Worm (Caenorhabditis elegans) whole organism, L4 larva: ENCODE results near the gene C01G12.5.

Source experiments
- D1046.2 ChIP-seq: fragments of 200-800 bp; sonication (Bioruptor generic); IDR thresholded peaks from 2 replicates; pipeline ENCODE4 v1.3.6; 2022; ENCODE audit warnings: missing genetic modification characterization, missing compliant biosample characterization
- F44E2.7 ChIP-seq: fragments of 200-800 bp; sonication (Bioruptor generic); IDR thresholded peaks from 2 replicates; pipeline ENCODE4 v2.1.2; 2022; ENCODE audit warnings: missing genetic modification characterization, missing compliant biosample characterization
- R02D3.7 ChIP-seq: fragments of 150-350 bp; sonication (generic microtip); optimal IDR thresholded peaks from 3 replicates; lab custom pipeline; 2014; ENCODE audit warnings: missing biosample characterization, missing genetic modification characterization
- T20F7.1 ChIP-seq: fragments of 200-800 bp; sonication (Bioruptor generic); optimal IDR thresholded peaks from 2 replicates; lab custom pipeline; 2018; ENCODE audit warnings: mild to moderate bottlenecking, missing genetic modification characterization, missing compliant biosample characterization
- T26A8.4 ChIP-seq: fragments of 200-800 bp; sonication (Bioruptor generic); IDR thresholded peaks from 2 replicates; pipeline ENCODE4 v1.3.6; 2022; ENCODE audit warnings: missing genetic modification characterization, missing compliant biosample characterization
- Y105C5A.15 ChIP-seq: fragments of 200-800 bp; sonication (Bioruptor generic); IDR thresholded peaks from 2 replicates; pipeline ENCODE4 v1.3.6; 2022; ENCODE audit warnings: missing genetic modification characterization, missing compliant biosample characterization
- Y5F2A.4 ChIP-seq: fragments of 200-800 bp; sonication (Bioruptor generic); optimal IDR thresholded peaks from 2 replicates; lab custom pipeline; 2018; ENCODE audit warnings: mild to moderate bottlenecking, missing genetic modification characterization, missing compliant biosample characterization
- ZK546.5 ChIP-seq, 2 experiments: sonication (generic microtip); optimal IDR thresholded peaks; 2 replicates each; lab custom pipeline; 2017; ENCODE audit warnings: missing biosample characterization in 2 of 2, missing genetic modification characterization in 2 of 2
- aha-1 ChIP-seq: fragments of 150-350 bp; peaks from one replicate; lab custom pipeline; 2014; ENCODE audit warnings: missing biosample characterization, missing genetic modification characterization
- ama-1 ChIP-seq: fragments of 150-350 bp; optimal IDR thresholded peaks from 2 replicates; lab custom pipeline; 2014; ENCODE audit warnings: inconsistent platforms, mixed read lengths
- arid-1 ChIP-seq: fragments of 200-800 bp; sonication (Bioruptor generic); conservative IDR thresholded peaks from 2 replicates; pipeline ENCODE4 v1.3.6; 2022; ENCODE audit warnings: missing genetic modification reagents, missing genetic modification characterization, missing compliant biosample characterization
- attf-4 ChIP-seq: sonication (generic microtip); optimal IDR thresholded peaks from 3 replicates; lab custom pipeline; 2017; ENCODE audit warnings: missing biosample characterization, missing genetic modification characterization
- ceh-20 ChIP-seq: fragments of 200-800 bp; sonication (Bioruptor generic); IDR thresholded peaks from 2 replicates; pipeline ENCODE4 v1.3.6; 2022; ENCODE audit warnings: missing genetic modification reagents, missing genetic modification characterization, missing compliant biosample characterization
- ceh-32 ChIP-seq: sonication (generic microtip); optimal IDR thresholded peaks from 2 replicates; lab custom pipeline; 2016; ENCODE audit warnings: mild to moderate bottlenecking, missing genetic modification characterization, missing compliant biosample characterization; ENCODE audit not compliant: poor library complexity
- ceh-44 ChIP-seq: fragments of 200-800 bp; sonication (Bioruptor generic); IDR thresholded peaks from 2 replicates; pipeline ENCODE4 v1.3.6; 2022; ENCODE audit warnings: missing genetic modification reagents, missing genetic modification characterization, missing compliant biosample characterization
- daf-16 ChIP-seq, 3 experiments: sonication (generic microtip); optimal IDR thresholded peaks; 2 replicates each; lab custom pipeline; 2016 to 2017; ENCODE audit warnings: missing genetic modification characterization in 3 of 3, missing genetic modification reagents in 3 of 3, mild to moderate bottlenecking in 2 of 3, missing compliant biosample characterization in 2 of 3, missing biosample characterization in 1 of 3, moderate library complexity in 1 of 3
- dmd-9 ChIP-seq: fragments of 200-800 bp; sonication (Bioruptor generic); IDR thresholded peaks from 2 replicates; pipeline ENCODE4 v1.3.6; 2022; ENCODE audit warnings: missing genetic modification reagents, missing genetic modification characterization, missing compliant biosample characterization
- dpl-1 ChIP-seq: fragments of 150-350 bp; optimal IDR thresholded peaks from 2 replicates; lab custom pipeline; 2014; ENCODE audit warnings: missing biosample characterization, missing genetic modification reagents, missing genetic modification characterization
- dve-1 ChIP-seq: sonication (generic microtip); optimal IDR thresholded peaks from 2 replicates; lab custom pipeline; 2017; ENCODE audit warnings: antibody characterized with exemption, mild to moderate bottlenecking, missing genetic modification characterization, missing compliant biosample characterization; ENCODE audit not compliant: insufficient read depth
- fkh-10 ChIP-seq: fragments of 150-350 bp; optimal IDR thresholded peaks from 2 replicates; lab custom pipeline; 2014; ENCODE audit warnings: missing biosample characterization, missing genetic modification reagents, missing genetic modification characterization
- hlh-30 ChIP-seq: sonication (generic microtip); optimal IDR thresholded peaks from 2 replicates; lab custom pipeline; 2017; ENCODE audit warnings: antibody characterized with exemption, mild to moderate bottlenecking, missing genetic modification characterization, missing compliant biosample characterization; ENCODE audit not compliant: insufficient read depth
- hmg-1.1 ChIP-seq: fragments of 200-800 bp; sonication (Bioruptor generic); IDR thresholded peaks from 2 replicates; pipeline ENCODE4 v1.3.6; 2022; ENCODE audit warnings: missing genetic modification reagents, missing genetic modification characterization, missing compliant biosample characterization
- lin-1 ChIP-seq: fragments of 200-800 bp; sonication (Bioruptor generic); IDR thresholded peaks from 2 replicates; pipeline ENCODE4 v1.3.6; 2022; ENCODE audit warnings: missing genetic modification reagents, missing genetic modification characterization, missing compliant biosample characterization
- lin-13 ChIP-seq: fragments of 150-350 bp; optimal IDR thresholded peaks from 2 replicates; lab custom pipeline; 2014; ENCODE audit warnings: missing biosample characterization, missing genetic modification reagents, missing genetic modification characterization
- lin-15B ChIP-seq: fragments of 150-350 bp; sonication (generic microtip); optimal IDR thresholded peaks from 3 replicates; lab custom pipeline; 2014; ENCODE audit warnings: missing biosample characterization, missing genetic modification characterization
- lin-29 ChIP-seq: fragments of 200-800 bp; sonication (Bioruptor generic); IDR thresholded peaks from 2 replicates; pipeline ENCODE4 v1.3.6; 2022; ENCODE audit warnings: missing genetic modification reagents, missing genetic modification characterization, missing compliant biosample characterization
- lsy-2 ChIP-seq, 2 experiments: fragments of 150-350 bp in 1 of 2; sonication (generic microtip) in 1 of 2; optimal IDR thresholded peaks; 2 replicates each; lab custom pipeline; 2014 to 2017; ENCODE audit warnings: missing biosample characterization in 2 of 2, missing genetic modification characterization in 2 of 2
- mdl-1 ChIP-seq, 2 experiments: fragments of 150-350 bp in 1 of 2; sonication (generic microtip) in 1 of 2; optimal IDR thresholded peaks; 2 replicates each; lab custom pipeline; 2014 to 2017; ENCODE audit warnings: missing biosample characterization in 2 of 2, missing genetic modification characterization in 2 of 2
- mep-1 ChIP-seq: fragments of 150-350 bp; sonication (generic microtip); optimal IDR thresholded peaks from 3 replicates; lab custom pipeline; 2014; ENCODE audit warnings: missing biosample characterization, missing genetic modification characterization
- mxl-2 ChIP-seq: fragments of 200-800 bp; sonication (Bioruptor generic); conservative IDR thresholded peaks from 2 replicates; pipeline ENCODE4 v1.3.6; 2022; ENCODE audit warnings: missing genetic modification reagents, missing genetic modification characterization, missing compliant biosample characterization
- mxl-3 ChIP-seq: fragments of 200-800 bp; sonication (Bioruptor generic); optimal IDR thresholded peaks from 2 replicates; lab custom pipeline; 2018; ENCODE audit warnings: mild to moderate bottlenecking, missing genetic modification characterization, missing compliant biosample characterization
- nhr-10 ChIP-seq: fragments of 150-350 bp; optimal IDR thresholded peaks from 2 replicates; lab custom pipeline; 2014; ENCODE audit warnings: missing biosample characterization, missing genetic modification characterization
- nhr-102 ChIP-seq: sonication (generic microtip); optimal IDR thresholded peaks from 2 replicates; lab custom pipeline; 2016; ENCODE audit warnings: mild to moderate bottlenecking, missing genetic modification characterization, moderate library complexity, missing compliant biosample characterization
- nhr-25 ChIP-seq: sonication (generic microtip); optimal IDR thresholded peaks from 2 replicates; lab custom pipeline; 2017; ENCODE audit warnings: missing genetic modification characterization, mild to moderate bottlenecking, missing compliant biosample characterization, antibody characterized with exemption, moderate library complexity, borderline replicate concordance; ENCODE audit not compliant: insufficient read depth
- nhr-41 ChIP-seq: fragments of 200-800 bp; sonication (Bioruptor generic); IDR thresholded peaks from 2 replicates; pipeline ENCODE4 v1.3.6; 2022; ENCODE audit warnings: missing genetic modification reagents, missing genetic modification characterization, missing compliant biosample characterization
- nhr-42 ChIP-seq: fragments of 200-800 bp; sonication (Bioruptor generic); IDR thresholded peaks from 2 replicates; pipeline ENCODE4 v1.3.6; 2022; ENCODE audit warnings: missing genetic modification characterization, missing compliant biosample characterization
- nhr-6 ChIP-seq: fragments of 150-350 bp; optimal IDR thresholded peaks from 2 replicates; lab custom pipeline; 2014; ENCODE audit warnings: missing biosample characterization, missing genetic modification characterization
- nhr-76 ChIP-seq: fragments of 150-350 bp; optimal IDR thresholded peaks from 2 replicates; lab custom pipeline; 2014; ENCODE audit warnings: missing biosample characterization, missing genetic modification characterization
- nhr-77 ChIP-seq: fragments of 150-350 bp; optimal IDR thresholded peaks from 2 replicates; lab custom pipeline; 2014; ENCODE audit warnings: missing biosample characterization, missing genetic modification characterization
- php-3 ChIP-seq: fragments of 200-800 bp; sonication (Bioruptor generic); IDR thresholded peaks from 2 replicates; pipeline ENCODE4 v1.3.6; 2022; ENCODE audit warnings: missing genetic modification reagents, missing genetic modification characterization, missing compliant biosample characterization
- rbr-2 ChIP-seq: sonication (generic microtip); optimal IDR thresholded peaks from 2 replicates; lab custom pipeline; 2016; ENCODE audit warnings: missing genotype, missing genetic modification characterization, missing compliant biosample characterization
- sdz-12 ChIP-seq: fragments of 200-800 bp; sonication (Bioruptor generic); optimal IDR thresholded peaks from 2 replicates; lab custom pipeline; 2018; ENCODE audit warnings: mild to moderate bottlenecking, missing genetic modification characterization, missing compliant biosample characterization
- set-16 ChIP-seq: fragments of 200-800 bp; sonication (Bioruptor generic); IDR thresholded peaks from 2 replicates; pipeline ENCODE4 v1.3.6; 2022; ENCODE audit warnings: missing genetic modification reagents, missing genetic modification characterization, missing compliant biosample characterization
- snpc-1.2 ChIP-seq: fragments of 200-800 bp; sonication (Bioruptor generic); IDR thresholded peaks from 2 replicates; pipeline ENCODE4 v1.3.6; 2022; ENCODE audit warnings: missing genetic modification reagents, missing genetic modification characterization, missing compliant biosample characterization
- unc-130 ChIP-seq: sonication (generic microtip); optimal IDR thresholded peaks from 2 replicates; lab custom pipeline; 2016; ENCODE audit warnings: missing genetic modification reagents, missing genetic modification characterization, missing compliant biosample characterization
- unc-39 ChIP-seq: sonication (generic microtip); optimal IDR thresholded peaks from 2 replicates; lab custom pipeline; 2017; ENCODE audit warnings: missing biosample characterization, missing genetic modification characterization
- unc-62 ChIP-seq, 3 experiments: fragments of 150-350 bp in 1 of 3; sonication (generic microtip); optimal IDR thresholded peaks in 2 of 3; peaks in 1 of 3; 1 replicate in 1 of 3; 2 replicates in 2 of 3; lab custom pipeline; 2014 to 2017; ENCODE audit warnings: missing biosample characterization in 3 of 3, missing genetic modification characterization in 3 of 3, missing genetic modification reagents in 3 of 3, missing genotype in 1 of 3
- zag-1 ChIP-seq: fragments of 150-350 bp; optimal IDR thresholded peaks from 2 replicates; lab custom pipeline; 2014; ENCODE audit warnings: missing biosample characterization, missing genetic modification characterization
- zfp-2 ChIP-seq: sonication (generic microtip); optimal IDR thresholded peaks from 2 replicates; lab custom pipeline; 2016; ENCODE audit warnings: mild to moderate bottlenecking, missing genetic modification characterization, missing compliant biosample characterization
- zfp-3 ChIP-seq: fragments of 200-800 bp; sonication (Bioruptor generic); conservative IDR thresholded peaks from 2 replicates; pipeline ENCODE4 v1.3.6; 2022; ENCODE audit warnings: missing genetic modification reagents, missing genetic modification characterization, missing compliant biosample characterization
- zip-11 ChIP-seq: fragments of 200-800 bp; sonication (Bioruptor generic); IDR thresholded peaks from 2 replicates; pipeline ENCODE4 v1.3.6; 2022; ENCODE audit warnings: missing genetic modification characterization, missing compliant biosample characterization

C01G12.5 gene

DNA sequence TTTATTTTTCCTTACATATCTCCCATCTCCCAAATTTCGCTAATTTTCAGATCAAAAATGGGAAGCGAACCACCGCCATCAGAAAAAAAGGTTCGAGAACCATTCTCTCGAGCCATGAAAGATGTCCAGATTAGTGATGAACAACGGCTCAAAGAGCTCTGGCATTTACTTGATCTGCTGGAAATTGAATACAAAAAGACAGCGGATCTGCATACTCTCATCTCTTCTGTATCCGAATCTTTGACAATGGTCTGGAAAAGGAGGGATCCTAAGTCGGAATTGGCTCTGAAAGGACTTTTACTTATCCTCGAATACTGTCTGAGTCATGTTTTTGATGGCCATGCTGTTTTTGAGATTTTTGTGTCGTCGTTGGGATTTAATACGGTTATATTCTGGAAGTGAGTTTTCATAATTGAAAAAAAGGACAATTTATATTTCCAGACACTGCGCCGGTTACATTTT, 13.6 kb upstream of the C01G12.5 start, which contains the start of gene tps-2 (continued):
- TF ChIP-seq lin-1 (no peak), dmd-9 (GFP tag; lab: Robert Waterston, UW) (no peak), nhr-10 (tag; lab: Kevin White, UChicago) (no peak), rbr-2 (tag; lab: Kevin White, UChicago) (no peak), arid-1 (GFP tag; lab: Robert Waterston, UW) (peak; percentile 12; the same call in 1 of the 2 replicates), aha-1 (tag; lab: Kevin White, UChicago) (peak; percentile 96), nhr-102 (tag; lab: Kevin White, UChicago) (no peak), mxl-2 (GFP tag; lab: Robert Waterston, UW) (no peak), nhr-76 (no peak), D1046.2 (GFP tag; lab: Robert Waterston, UW) (no peak), mxl-3 (GFP tag; lab: Kevin White, UChicago) (no peak), attf-4 (no peak), lin-13 (no peak), dve-1 (no peak), T26A8.4 (no peak), nhr-25 (tag; lab: Kevin White, UChicago) (no peak), dpl-1 (GFP tag; lab: Kevin White, UChicago) (no peak), zfp-3 (GFP tag; lab: Robert Waterston, UW) (no peak; the same call in 1 of the 2 replicates), Y5F2A.4 (GFP tag; lab: Kevin White, UChicago) (no peak), ceh-44 (GFP tag; lab: Robert Waterston, UW) (no peak), ceh-32 (tag; lab: Kevin White, UChicago) (no peak), ZK546.5 (tag; optimal IDR thresholded peaks at IDR 0.05; lab: Kevin White, UChicago) (no peak), zag-1 (tag; lab: Kevin White, UChicago) (no peak), lsy-2 (tag; optimal IDR thresholded peaks at IDR 0.05; lab: Kevin White, UChicago) (peak in 1 of 2 experiments; percentile 18), sdz-12 (peak; percentile 28), nhr-77 (tag; lab: Kevin White, UChicago) (no peak), F44E2.7 (GFP tag; lab: Robert Waterston, UW) (no peak), hlh-30 (tag; lab: Kevin White, UChicago) (no peak), mdl-1 (tag; optimal IDR thresholded peaks at IDR 0.05; lab: Kevin White, UChicago) (no peak), nhr-6 (tag; lab: Kevin White, UChicago) (no peak), Y105C5A.15 (GFP tag; lab: Robert Waterston, UW) (0 out of 2 replicates have a peak, but pooled peaks have one; percentile 28), hmg-1.1 (GFP tag; lab: Robert Waterston, UW) (no peak), zip-11 (GFP tag; lab: Robert Waterston, UW) (no peak), T20F7.1 (GFP tag; lab: Kevin White, UChicago) (peak; percentile 0), set-16 (GFP tag; lab: Robert Waterston, UW) (no peak), ama-1 (lab: Kevin White, UChicago) (no peak), unc-62 (GFP tag; optimal IDR thresholded peaks at IDR 0.05 in 1 of 2; lab: Kevin White, UChicago) (no peak), unc-62 (tag; optimal IDR thresholded peaks at IDR 0.05; lab: Kevin White, UChicago) (no peak), daf-16 (GFP tag; optimal IDR thresholded peaks at IDR 0.05; lab: Kevin White, UChicago) (no peak), daf-16 (tag; optimal IDR thresholded peaks at IDR 0.05; lab: Kevin White, UChicago) (no peak), zfp-2 (no peak), php-3 (no peak), nhr-41 (GFP tag; lab: Robert Waterston, UW) (no peak), lin-15B (tag; lab: Kevin White, UChicago) (no peak), fkh-10 (GFP tag; lab: Kevin White, UChicago) (no peak), lin-29 (GFP tag; lab: Robert Waterston, UW) (no peak), nhr-42 (GFP tag; lab: Robert Waterston, UW) (no peak), snpc-1.2 (GFP tag; lab: Robert Waterston, UW) (no peak), unc-39 (tag; lab: Kevin White, UChicago) (no peak), R02D3.7 (tag; lab: Kevin White, UChicago) (no peak), mep-1 (tag; lab: Kevin White, UChicago) (peak; percentile 9), unc-130 (GFP tag; lab: Kevin White, UChicago) (no peak), ceh-20 (no peak)
